Fruit fly (Drosophila melanogaster) whole organism, embryonic: ENCODE measurements around the gene UQCR-14.

Source experiments
- B-H2 ChIP-seq: fragments of 200-800 bp; sonication (Bioruptor generic); optimal IDR thresholded peaks from 2 replicates; lab custom pipeline; 2018; ENCODE audit warnings: missing biosample characterization, mild to moderate bottlenecking, missing genetic modification characterization
- Blimp-1 ChIP-seq: fragments of 200-800 bp; sonication (Bioruptor generic); optimal IDR thresholded peaks from 3 replicates; lab custom pipeline; 2018; ENCODE audit warnings: missing biosample characterization, missing genetic modification characterization, mild to moderate bottlenecking, moderate library complexity, missing genetic modification reagents
- Bteb2 ChIP-seq: fragments of 200-800 bp; sonication (Bioruptor generic); optimal IDR thresholded peaks from 2 replicates; lab custom pipeline; 2016; ENCODE audit warnings: missing biosample characterization, missing genetic modification characterization
- CG10209 ChIP-seq: fragments of 200-800 bp; sonication (Bioruptor generic); optimal IDR thresholded peaks from 3 replicates; lab custom pipeline; 2017; ENCODE audit warnings: missing biosample characterization, mild to moderate bottlenecking, missing genetic modification characterization, missing genetic modification reagents
- CG11723 ChIP-seq: fragments of 200-800 bp; sonication (Bioruptor generic); optimal IDR thresholded peaks from 2 replicates; lab custom pipeline; 2017; ENCODE audit warnings: missing biosample characterization, mild to moderate bottlenecking, missing genetic modification characterization
- CG14860 ChIP-seq: fragments of 200-800 bp; sonication (Bioruptor generic); IDR thresholded peaks from 3 replicates; pipeline ENCODE4 v1.3.6; 2022; ENCODE audit warnings: missing biosample characterization, missing genetic modification characterization; ENCODE audit not compliant: partially characterized antibody
- CG15073 ChIP-seq: fragments of 200-800 bp; sonication (Bioruptor generic); optimal IDR thresholded peaks from 2 replicates; lab custom pipeline; 2016; ENCODE audit warnings: missing biosample characterization, missing genetic modification characterization
- CG15479 ChIP-seq: fragments of 200-800 bp; sonication (Bioruptor generic); optimal IDR thresholded peaks from 3 replicates; lab custom pipeline; 2019; ENCODE audit warnings: missing biosample characterization, mild to moderate bottlenecking, missing genetic modification characterization, moderate library complexity
- CG1603 ChIP-seq: fragments of 200-800 bp; sonication (Bioruptor generic); optimal IDR thresholded peaks from 2 replicates; lab custom pipeline; 2019; ENCODE audit warnings: missing biosample characterization, mild to moderate bottlenecking, missing genetic modification characterization, moderate library complexity
- CG16779 ChIP-seq: fragments of 200-800 bp; sonication (Bioruptor generic); IDR thresholded peaks from 2 replicates; pipeline ENCODE4 v1.3.6; 2022; ENCODE audit warnings: missing biosample characterization, missing genetic modification characterization
- CG16863 ChIP-seq: fragments of 200-800 bp; sonication (Bioruptor generic); optimal IDR thresholded peaks from 3 replicates; lab custom pipeline; 2016; ENCODE audit warnings: missing biosample characterization, missing genetic modification characterization
- CG17359 ChIP-seq: fragments of 200-800 bp; sonication (Bioruptor generic); optimal IDR thresholded peaks from 3 replicates; lab custom pipeline; 2018; ENCODE audit warnings: missing biosample characterization, mild to moderate bottlenecking, missing genetic modification characterization, moderate library complexity
- CG17568 ChIP-seq: fragments of 200-800 bp; sonication (Bioruptor generic); optimal IDR thresholded peaks from 2 replicates; lab custom pipeline; 2018; ENCODE audit warnings: missing biosample characterization, mild to moderate bottlenecking, missing genetic modification characterization, moderate library complexity
- CG17612 ChIP-seq: fragments of 200-800 bp; sonication (Bioruptor generic); IDR thresholded peaks from 2 replicates; pipeline ENCODE4 v1.3.6; 2022; ENCODE audit warnings: missing biosample characterization, missing genetic modification characterization
- CG18476 ChIP-seq: fragments of 200-800 bp; sonication (Bioruptor generic); optimal IDR thresholded peaks from 2 replicates; lab custom pipeline; 2016; ENCODE audit warnings: missing biosample characterization, mild to moderate bottlenecking, missing genetic modification characterization
- CG2199 ChIP-seq: fragments of 200-800 bp; sonication (Bioruptor generic); IDR thresholded peaks from 3 replicates; pipeline ENCODE4 v1.3.6; 2022; ENCODE audit warnings: missing biosample characterization, missing genetic modification characterization
- CG2202 ChIP-seq: fragments of 200-800 bp; sonication (Bioruptor generic); optimal IDR thresholded peaks from 2 replicates; lab custom pipeline; 2018; ENCODE audit warnings: missing biosample characterization, mild to moderate bottlenecking, missing genetic modification characterization
- CG31441 ChIP-seq: fragments of 200-800 bp; sonication (Bioruptor generic); IDR thresholded peaks from 2 replicates; pipeline ENCODE4 v1.3.6; 2022; ENCODE audit warnings: missing biosample characterization, missing genetic modification characterization
- CG3281 ChIP-seq: fragments of 200-800 bp; sonication (Bioruptor generic); optimal IDR thresholded peaks from 3 replicates; lab custom pipeline; 2017; ENCODE audit warnings: missing biosample characterization, mild to moderate bottlenecking, missing genetic modification characterization
- CG7745 ChIP-seq: fragments of 200-800 bp; sonication (Bioruptor generic); optimal IDR thresholded peaks from 2 replicates; lab custom pipeline; 2018; ENCODE audit warnings: missing biosample characterization, mild to moderate bottlenecking, missing genetic modification characterization, moderate library complexity
- CG8290 ChIP-seq, 3 experiments: fragments of 200-800 bp; sonication (Bioruptor generic); optimal IDR thresholded peaks; 2 replicates each; lab custom pipeline; 2016 to 2019; ENCODE audit warnings: missing biosample characterization in 3 of 3, missing genetic modification characterization in 3 of 3, mild to moderate bottlenecking in 2 of 3, moderate library complexity in 1 of 3
- CG8388 ChIP-seq: fragments of 200-800 bp; sonication (Bioruptor generic); optimal IDR thresholded peaks from 2 replicates; lab custom pipeline; 2019; ENCODE audit warnings: missing biosample characterization, mild to moderate bottlenecking, missing genetic modification characterization, moderate library complexity
- CG8478 ChIP-seq: fragments of >200 bp; optimal IDR thresholded peaks from 2 replicates; lab custom pipeline; 2018
- CG9876 ChIP-seq: fragments of 200-800 bp; sonication (Bioruptor generic); optimal IDR thresholded peaks from 2 replicates; lab custom pipeline; 2016; ENCODE audit warnings: missing biosample characterization, missing genetic modification characterization
- CG9932 ChIP-seq: fragments of 200-800 bp; sonication (Bioruptor generic); IDR thresholded peaks from 2 replicates; pipeline ENCODE4 v1.3.6; 2022; ENCODE audit warnings: missing biosample characterization, missing genetic modification characterization
- CoRest ChIP-seq: fragments of 200-800 bp; sonication (Bioruptor generic); optimal IDR thresholded peaks from 3 replicates; lab custom pipeline; 2018; ENCODE audit warnings: missing biosample characterization, mild to moderate bottlenecking, missing genetic modification characterization, moderate library complexity
- Doc2 ChIP-seq: fragments of 200-800 bp; sonication (Bioruptor generic); IDR thresholded peaks from 2 replicates; pipeline ENCODE4 v1.3.6; 2022; ENCODE audit warnings: missing biosample characterization, missing genetic modification characterization
- Dp ChIP-seq: fragments of 200-800 bp; sonication (Bioruptor generic); optimal IDR thresholded peaks from 2 replicates; lab custom pipeline; 2018; ENCODE audit warnings: missing biosample characterization, mild to moderate bottlenecking, missing genetic modification characterization, moderate library complexity
- Dref ChIP-seq: fragments of 200-800 bp; sonication (Bioruptor generic); IDR thresholded peaks from 2 replicates; pipeline ENCODE4 v1.3.6; 2022; ENCODE audit warnings: missing biosample characterization, missing genetic modification characterization
- Elba2 ChIP-seq: fragments of 200-800 bp; sonication (Bioruptor generic); optimal IDR thresholded peaks from 3 replicates; lab custom pipeline; 2016; ENCODE audit warnings: missing biosample characterization, missing genetic modification characterization
- Fer3 ChIP-seq: fragments of 200-800 bp; sonication (Bioruptor generic); optimal IDR thresholded peaks from 2 replicates; lab custom pipeline; 2018; ENCODE audit warnings: missing biosample characterization, mild to moderate bottlenecking, missing genetic modification characterization, moderate library complexity
- Med ChIP-seq: fragments of 200-800 bp; sonication (Bioruptor generic); peaks from one replicate; lab custom pipeline; 2016; ENCODE audit warnings: missing biosample characterization, missing genetic modification characterization, mild to moderate bottlenecking, inconsistent platforms, moderate library complexity
- NK7.1 ChIP-seq: fragments of 200-800 bp; sonication (Bioruptor generic); optimal IDR thresholded peaks from 3 replicates; lab custom pipeline; 2016; ENCODE audit warnings: missing biosample characterization, missing genetic modification characterization
- NfI ChIP-seq: fragments of 200-800 bp; sonication (Bioruptor generic); optimal IDR thresholded peaks from 3 replicates; lab custom pipeline; 2018; ENCODE audit warnings: missing biosample characterization, mild to moderate bottlenecking, missing genetic modification characterization, moderate library complexity
- Sin3A ChIP-seq: fragments of >200 bp; optimal IDR thresholded peaks from 2 replicates; lab custom pipeline; 2018
- Usf ChIP-seq: fragments of 200-800 bp; sonication (Bioruptor generic); optimal IDR thresholded peaks from 2 replicates; lab custom pipeline; 2017; ENCODE audit warnings: missing genotype, missing biosample characterization, missing genetic modification characterization
- al ChIP-seq: fragments of 200-800 bp; sonication (Bioruptor generic); IDR thresholded peaks from 2 replicates; pipeline ENCODE4 v1.3.6; 2022; ENCODE audit warnings: missing biosample characterization, missing genetic modification characterization
- az2 ChIP-seq: fragments of 200-800 bp; sonication (Bioruptor generic); optimal IDR thresholded peaks from 3 replicates; lab custom pipeline; 2016; ENCODE audit warnings: missing biosample characterization, missing genetic modification characterization
- dm ChIP-seq: fragments of 200-800 bp; sonication (Bioruptor generic); optimal IDR thresholded peaks from 3 replicates; lab custom pipeline; 2016; ENCODE audit warnings: missing biosample characterization, missing genetic modification characterization
- gem ChIP-seq: fragments of 200-800 bp; sonication (Bioruptor generic); optimal IDR thresholded peaks from 2 replicates; lab custom pipeline; 2019; ENCODE audit warnings: missing biosample characterization, mild to moderate bottlenecking, missing genetic modification characterization, moderate library complexity
- grn ChIP-seq: fragments of 200-800 bp; sonication (Bioruptor generic); optimal IDR thresholded peaks from 3 replicates; lab custom pipeline; 2017; ENCODE audit warnings: missing biosample characterization, missing genetic modification characterization
- gsb ChIP-seq: fragments of 200-800 bp; sonication (Bioruptor generic); IDR thresholded peaks from 2 replicates; pipeline ENCODE4 v1.3.6; 2022; ENCODE audit warnings: missing biosample characterization, missing genetic modification characterization
- h ChIP-seq: fragments of >200 bp; optimal IDR thresholded peaks from 2 replicates; lab custom pipeline; 2017
- hb ChIP-seq: fragments of 200-800 bp; sonication (Bioruptor generic); IDR thresholded peaks from 3 replicates; pipeline ENCODE4 v1.3.6; 2022; ENCODE audit warnings: missing biosample characterization, missing genetic modification characterization; ENCODE audit not compliant: partially characterized antibody
- hth ChIP-seq: fragments of >200 bp; optimal IDR thresholded peaks from 2 replicates; lab custom pipeline; 2017; ENCODE audit warnings: inconsistent platforms
- ind ChIP-seq: fragments of 200-800 bp; sonication (Bioruptor generic); optimal IDR thresholded peaks from 3 replicates; lab custom pipeline; 2016; ENCODE audit warnings: missing biosample characterization, missing genetic modification characterization
- nmo ChIP-seq: fragments of 200-800 bp; sonication (Bioruptor generic); optimal IDR thresholded peaks from 2 replicates; lab custom pipeline; 2018; ENCODE audit warnings: missing biosample characterization, mild to moderate bottlenecking, missing genetic modification characterization, moderate library complexity
- pzg ChIP-seq: fragments of 200-800 bp; sonication (Bioruptor generic); optimal IDR thresholded peaks from 3 replicates; lab custom pipeline; 2018; ENCODE audit warnings: missing biosample characterization, mild to moderate bottlenecking, missing genetic modification characterization, moderate library complexity
- sisA ChIP-seq: fragments of 200-800 bp; sonication (Bioruptor generic); IDR thresholded peaks from 2 replicates; pipeline ENCODE4 v1.3.6; 2022; ENCODE audit warnings: missing biosample characterization, missing genetic modification characterization
- usp ChIP-seq: fragments of >200 bp; optimal IDR thresholded peaks from 2 replicates; lab custom pipeline; 2017; ENCODE audit warnings: missing biosample characterization, missing genetic modification characterization
- wek ChIP-seq: fragments of 200-800 bp; sonication (Bioruptor generic); optimal IDR thresholded peaks from 3 replicates; lab custom pipeline; 2018; ENCODE audit warnings: missing biosample characterization, mild to moderate bottlenecking, missing genetic modification characterization, moderate library complexity
- zf30C ChIP-seq: fragments of 200-800 bp; sonication (Bioruptor generic); optimal IDR thresholded peaks from 3 replicates; lab custom pipeline; 2018; ENCODE audit warnings: missing biosample characterization, mild to moderate bottlenecking, missing genetic modification characterization

Gene UQCR-14

dm6 chrX:16263415-16263814 lies 22.7 kb upstream of the UQCR-14 start (continued):
- TF ChIP-seq CG9932 (GFP tag; lab: Robert Waterston, UW) = peak; percentile 65
- TF ChIP-seq sisA = peak; percentile 81
- TF ChIP-seq hb (GFP tag; lab: Robert Waterston, UW) = no peak
- no peak for TF ChIP-seq CG8478 (lab: Kevin White, UChicago)
- peak; percentile 12 for TF ChIP-seq CG9876 (GFP tag; lab: Kevin White, UChicago)
- no peak for TF ChIP-seq Doc2 (GFP tag; lab: Robert Waterston, UW)
- TF ChIP-seq CG3281 (GFP tag; lab: Kevin White, UChicago) = peak; percentile 72
- TF ChIP-seq CG2199 (GFP tag; lab: Robert Waterston, UW) = 0 out of 3 replicates have a peak, but pooled peaks have one; percentile 56
- peak; percentile 76 for TF ChIP-seq Blimp-1 (GFP tag; lab: Kevin White, UChicago)
- TF ChIP-seq Usf (GFP tag; lab: Kevin White, UChicago) = peak; percentile 55
- TF ChIP-seq h (lab: Kevin White, UChicago) = no peak
- peak; percentile 69 for TF ChIP-seq CG8388 (GFP tag; lab: Kevin White, UChicago)
- TF ChIP-seq CG17359 = peak; percentile 84
- TF ChIP-seq CG16863 = peak; percentile 30
- TF ChIP-seq az2 (GFP tag; lab: Kevin White, UChicago) = peak; percentile 73
- peak; percentile 41 for TF ChIP-seq CG11723
- no peak for TF ChIP-seq CG16779 (GFP tag; lab: Robert Waterston, UW)
- TF ChIP-seq CG1603 (tag; lab: Kevin White, UChicago) = peak; percentile 89
- peak; percentile 84 for TF ChIP-seq CG31441
- TF ChIP-seq CG2202 (tag; lab: Kevin White, UChicago) = peak; percentile 67
- TF ChIP-seq Fer3 (tag; lab: Kevin White, UChicago) = peak; percentile 80
- peak; percentile 70 for TF ChIP-seq NfI (GFP tag; lab: Kevin White, UChicago)
- TF ChIP-seq hth (lab: Kevin White, UChicago) = no peak
- TF ChIP-seq gem = peak; percentile 86
- TF ChIP-seq usp (GFP tag; lab: Kevin White, UChicago) = no peak
- peak; percentile 69 for TF ChIP-seq ind (GFP tag; lab: Kevin White, UChicago)
- TF ChIP-seq CG15073 (GFP tag; lab: Kevin White, UChicago) = peak; percentile 38
- peak; percentile 1 for TF ChIP-seq NK7.1
- TF ChIP-seq CG17612 (GFP tag; lab: Robert Waterston, UW) = peak; percentile 28; the same call in 1 of the 2 replicates
- no peak for TF ChIP-seq zf30C
- peak; percentile 45 for TF ChIP-seq Bteb2 (GFP tag; lab: Kevin White, UChicago)
- no peak for TF ChIP-seq CG15479
- peak; percentile 76 for TF ChIP-seq CoRest (tag; lab: Kevin White, UChicago)
- peak; percentile 5 for TF ChIP-seq wek (GFP tag; lab: Kevin White, UChicago)
- no peak for TF ChIP-seq Dref (GFP tag; lab: Robert Waterston, UW)
- TF ChIP-seq gsb (GFP tag; lab: Robert Waterston, UW) = peak; percentile 52
- peak; percentile 75 for TF ChIP-seq CG8290 (GFP tag; optimal IDR thresholded peaks at IDR 0.05; lab: Kevin White, UChicago)
- peak in 1 of 2 experiments; percentile 86 for TF ChIP-seq CG8290 (tag; optimal IDR thresholded peaks at IDR 0.05; lab: Kevin White, UChicago)
- TF ChIP-seq Sin3A (lab: Kevin White, UChicago) = no peak
- TF ChIP-seq dm = no peak
- peak; percentile 92 for TF ChIP-seq Med (GFP tag; lab: Kevin White, UChicago)
- no peak for TF ChIP-seq Dp (GFP tag; lab: Kevin White, UChicago)
- peak; percentile 57 for TF ChIP-seq al
- no peak for TF ChIP-seq CG17568 (GFP tag; lab: Kevin White, UChicago)
- TF ChIP-seq Elba2 (GFP tag; lab: Kevin White, UChicago) = no peak
- no peak for TF ChIP-seq CG7745 (tag; lab: Kevin White, UChicago)
- peak; percentile 72 for TF ChIP-seq CG10209
- TF ChIP-seq B-H2 (GFP tag; lab: Kevin White, UChicago) = peak; percentile 57
- TF ChIP-seq CG18476 (GFP tag; lab: Kevin White, UChicago) = peak; percentile 46
- no peak for TF ChIP-seq grn
- TF ChIP-seq nmo = peak; percentile 83
- no peak for TF ChIP-seq CG14860
- no peak for TF ChIP-seq pzg
